Fruit fly (Drosophila melanogaster): Measurements from ENCODE around the gene elg1.

The elg1 gene

DNA sequence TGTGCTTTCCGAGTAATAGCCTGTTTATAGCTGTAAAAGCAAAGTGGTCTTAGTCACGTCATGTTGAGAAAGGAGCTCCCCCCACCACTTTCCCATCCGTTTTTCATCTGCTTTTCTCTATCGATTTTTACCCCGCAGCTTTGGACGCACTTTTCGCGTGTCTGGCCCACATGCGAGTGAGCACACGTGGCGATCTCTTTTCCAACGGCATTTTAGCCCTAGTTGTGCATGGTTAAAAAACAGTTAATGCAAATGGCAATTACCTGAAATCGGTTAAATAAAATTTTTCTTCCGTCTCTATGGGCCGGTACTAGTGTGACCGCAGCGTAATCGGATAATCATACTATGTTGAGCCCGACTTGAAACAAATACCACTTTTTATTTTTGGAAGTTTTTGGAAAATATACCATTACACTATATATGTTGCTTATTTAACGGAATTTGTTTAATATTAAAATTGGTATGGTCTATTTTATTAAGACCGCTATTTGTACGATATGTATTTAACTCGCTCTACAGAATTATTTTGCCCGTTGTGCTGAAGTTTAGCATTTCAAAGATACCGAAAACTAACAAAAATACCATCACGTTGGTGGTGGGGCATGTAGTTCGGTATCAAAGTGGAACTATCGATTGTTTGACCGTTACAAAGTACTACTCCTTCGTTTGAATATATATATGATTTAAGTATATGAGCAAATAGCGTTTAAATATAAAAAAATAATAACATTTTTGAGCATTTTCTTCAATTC is 19.6 kb upstream of the elg1 start, which contains the start of gene Zn72D (continued):
- TF ChIP-seq mam (GFP tag; optimal IDR thresholded peaks at IDR 0.05) = no peak
- TF ChIP-seq fd102C (GFP tag; optimal IDR thresholded peaks at IDR 0.05) = no peak
- TF ChIP-seq HHEX (GFP tag; optimal IDR thresholded peaks at IDR 0.05) = no peak
- TF ChIP-seq zfh2 (GFP tag; optimal IDR thresholded peaks at IDR 0.05) = peak; percentile 24
- no peak for TF ChIP-seq fd64A (GFP tag; optimal IDR thresholded peaks at IDR 0.05)
- TF ChIP-seq CG8478 (optimal IDR thresholded peaks at IDR 0.05) = no peak
- TF ChIP-seq CG15514 (GFP tag; optimal IDR thresholded peaks at IDR 0.05) = peak; percentile 21
- TF ChIP-seq CG2202 (tag; optimal IDR thresholded peaks at IDR 0.05) = no peak
- peak in 1 of 2 experiments; percentile 31 for TF ChIP-seq bsh (GFP tag; optimal IDR thresholded peaks at IDR 0.05)
- TF ChIP-seq HmgZ (tag; optimal IDR thresholded peaks at IDR 0.05) = no peak
- TF ChIP-seq CG33213 (GFP tag; optimal IDR thresholded peaks at IDR 0.05) = no peak
- no peak for TF ChIP-seq ewg (GFP tag; optimal IDR thresholded peaks at IDR 0.05)
- TF ChIP-seq CG13624 (GFP tag; optimal IDR thresholded peaks at IDR 0.05) = no peak
- peak; percentile 45; the same call in 1 of the 4 replicates for TF ChIP-seq Dll (GFP tag; IDR thresholded peaks at IDR 0.05; ENCODE audit: partially characterized antibody)
- TF ChIP-seq HLH3B (GFP tag; IDR thresholded peaks at IDR 0.05) = no peak
- TF ChIP-seq Neu2 (GFP tag; optimal IDR thresholded peaks at IDR 0.05; ENCODE audit: borderline replicate concordance) = no peak
- TF ChIP-seq dm (GFP tag; optimal IDR thresholded peaks at IDR 0.05) = no peak
- peak; percentile 29; the same call in 1 of the 3 replicates for TF ChIP-seq knrl (GFP tag; IDR thresholded peaks at IDR 0.05; ENCODE audit: partially characterized antibody)
- peak in 1 of 3 experiments; percentile 11 for TF ChIP-seq Stat92E (GFP tag; optimal IDR thresholded peaks at IDR 0.05)
- no peak for TF ChIP-seq pita (GFP tag; optimal IDR thresholded peaks at IDR 0.05)
- peak; percentile 99 for TF ChIP-seq onecut (GFP tag; IDR thresholded peaks at IDR 0.05)
- TF ChIP-seq CG11504 (tag; optimal IDR thresholded peaks at IDR 0.05) = peak; percentile 68
- TF ChIP-seq CG8765 (GFP tag; IDR thresholded peaks at IDR 0.05) = no peak
- TF ChIP-seq CG7963 (GFP tag; IDR thresholded peaks at IDR 0.05; ENCODE audit: partially characterized antibody) = no peak
- no peak for TF ChIP-seq jigr1 (GFP tag; IDR thresholded peaks at IDR 0.05)
- no peak for TF ChIP-seq CG4360 (GFP tag; IDR thresholded peaks at IDR 0.05)
- TF ChIP-seq CG18476 (GFP tag; optimal IDR thresholded peaks at IDR 0.05) = no peak
- no peak for TF ChIP-seq CG6854 (GFP tag; optimal IDR thresholded peaks at IDR 0.05)
- TF ChIP-seq Hsf (GFP tag; optimal IDR thresholded peaks at IDR 0.05) = no peak
- peak; percentile 28 for TF ChIP-seq CG14710 (tag; optimal IDR thresholded peaks at IDR 0.05)
- no peak for TF ChIP-seq CG13894 (tag; optimal IDR thresholded peaks at IDR 0.05)
- TF ChIP-seq grau (tag; optimal IDR thresholded peaks at IDR 0.05) = peak; percentile 2
- TF ChIP-seq Hmx (GFP tag; optimal IDR thresholded peaks at IDR 0.05) = no peak
- TF ChIP-seq MBD-R2 (GFP tag; IDR thresholded peaks at IDR 0.05) = peak; percentile 84
- TF ChIP-seq zf30C (GFP tag; optimal IDR thresholded peaks at IDR 0.05) = no peak
- TF ChIP-seq fd96Cb (tag; optimal IDR thresholded peaks at IDR 0.05) = no peak
- TF ChIP-seq CG34422 (GFP tag; IDR thresholded peaks at IDR 0.05) = peak; percentile 33; the same call in 1 of the 3 replicates
- TF ChIP-seq dmrt99B (tag; optimal IDR thresholded peaks at IDR 0.05) = no peak
- peak; percentile 69 for TF ChIP-seq BEAF-32 (GFP tag; optimal IDR thresholded peaks at IDR 0.05)
- no peak for TF ChIP-seq Doc2 (GFP tag; IDR thresholded peaks at IDR 0.05)
- TF ChIP-seq Sin3A (optimal IDR thresholded peaks at IDR 0.05) = peak; percentile 73
- peak; percentile 13 for TF ChIP-seq CoRest (tag; optimal IDR thresholded peaks at IDR 0.05)
- TF ChIP-seq YL-1 (GFP tag; optimal IDR thresholded peaks at IDR 0.05) = peak; percentile 75
- TF ChIP-seq Asciz (GFP tag; optimal IDR thresholded peaks at IDR 0.05) = no peak
- TF ChIP-seq CG32772 (GFP tag; IDR thresholded peaks at IDR 0.05) = no peak
- TF ChIP-seq D (optimal IDR thresholded peaks at IDR 0.05) = no peak
- no peak for TF ChIP-seq D (GFP tag; optimal IDR thresholded peaks at IDR 0.05)
- no peak for TF ChIP-seq CG9876 (GFP tag; optimal IDR thresholded peaks at IDR 0.05)
- TF ChIP-seq seq (GFP tag; IDR thresholded peaks at IDR 0.05) = no peak
- TF ChIP-seq CG10321 (GFP tag; IDR thresholded peaks at IDR 0.05) = no peak
